Fruit fly (Drosophila melanogaster) whole organism, embryonic: ENCODE results near the gene eEF1alpha2.

Experiments used
- B-H2 ChIP-seq: fragments of 200-800 bp; sonication (Bioruptor generic); optimal IDR thresholded peaks from 2 replicates; lab custom pipeline; 2018; ENCODE audit warnings: missing biosample characterization, mild to moderate bottlenecking, missing genetic modification characterization
- BtbVII ChIP-seq: fragments of 200-800 bp; sonication (Bioruptor generic); optimal IDR thresholded peaks from 3 replicates; lab custom pipeline; 2017; ENCODE audit warnings: missing biosample characterization, mild to moderate bottlenecking, missing genetic modification characterization
- CG10209 ChIP-seq: fragments of 200-800 bp; sonication (Bioruptor generic); optimal IDR thresholded peaks from 3 replicates; lab custom pipeline; 2017; ENCODE audit warnings: missing biosample characterization, mild to moderate bottlenecking, missing genetic modification characterization, missing genetic modification reagents
- CG10462 ChIP-seq: fragments of 200-800 bp; sonication (Bioruptor generic); optimal IDR thresholded peaks from 2 replicates; lab custom pipeline; 2016; ENCODE audit warnings: missing biosample characterization, missing genetic modification characterization
- CG11093 ChIP-seq: fragments of 200-800 bp; sonication (Bioruptor generic); IDR thresholded peaks from 3 replicates; pipeline ENCODE4 v1.3.6; 2022; ENCODE audit warnings: missing biosample characterization, missing genetic modification characterization
- CG11560 ChIP-seq: fragments of 200-800 bp; sonication (Bioruptor generic); IDR thresholded peaks from 3 replicates; pipeline ENCODE4 v1.3.6; 2022; ENCODE audit warnings: missing biosample characterization, missing genetic modification characterization
- CG14014 ChIP-seq: fragments of 200-800 bp; sonication (Bioruptor generic); IDR thresholded peaks from 2 replicates; pipeline ENCODE4 v1.3.6; 2022; ENCODE audit warnings: missing biosample characterization, missing genetic modification characterization
- CG14667 ChIP-seq: fragments of 200-800 bp; sonication (Bioruptor generic); IDR thresholded peaks from 2 replicates; pipeline ENCODE4 v1.3.6; 2022; ENCODE audit warnings: missing biosample characterization, missing genetic modification characterization
- CG1647 ChIP-seq: fragments of 200-800 bp; sonication (Bioruptor generic); optimal IDR thresholded peaks from 3 replicates; lab custom pipeline; 2016; ENCODE audit warnings: missing biosample characterization, missing genetic modification characterization
- CG17361 ChIP-seq: fragments of 200-800 bp; sonication (Bioruptor generic); IDR thresholded peaks from 3 replicates; pipeline ENCODE4 v1.3.6; 2022; ENCODE audit warnings: missing biosample characterization, missing genetic modification characterization
- CG17385 ChIP-seq: fragments of 200-800 bp; sonication (Bioruptor generic); optimal IDR thresholded peaks from 3 replicates; lab custom pipeline; 2018; ENCODE audit warnings: missing biosample characterization, mild to moderate bottlenecking, missing genetic modification characterization
- CG2199 ChIP-seq: fragments of 200-800 bp; sonication (Bioruptor generic); IDR thresholded peaks from 3 replicates; pipeline ENCODE4 v1.3.6; 2022; ENCODE audit warnings: missing biosample characterization, missing genetic modification characterization
- CG2889 ChIP-seq: fragments of 200-800 bp; sonication (Bioruptor generic); IDR thresholded peaks from 3 replicates; pipeline ENCODE4 v1.3.6; 2022; ENCODE audit warnings: missing biosample characterization, missing genetic modification characterization
- CG30020 ChIP-seq: fragments of 200-800 bp; optimal IDR thresholded peaks from 2 replicates; lab custom pipeline; 2019; ENCODE audit warnings: missing biosample characterization, mild to moderate bottlenecking, missing genetic modification characterization, moderate library complexity
- CG31224 ChIP-seq: fragments of 200-800 bp; sonication (Bioruptor generic); IDR thresholded peaks from 2 replicates; pipeline ENCODE4 v1.3.6; 2022; ENCODE audit warnings: missing biosample characterization, missing genetic modification characterization
- CG3163 ChIP-seq: fragments of 200-800 bp; sonication (Bioruptor generic); optimal IDR thresholded peaks from 3 replicates; lab custom pipeline; 2016; ENCODE audit warnings: missing biosample characterization, missing genetic modification characterization
- CG32772 ChIP-seq: fragments of 200-800 bp; sonication (Bioruptor generic); IDR thresholded peaks from 2 replicates; pipeline ENCODE4 v1.3.6; 2022; ENCODE audit warnings: missing biosample characterization, missing genetic modification characterization
- CG7271 ChIP-seq: fragments of 200-800 bp; sonication (Bioruptor generic); optimal IDR thresholded peaks from 2 replicates; lab custom pipeline; 2018; ENCODE audit warnings: missing biosample characterization, mild to moderate bottlenecking, missing genetic modification characterization, moderate library complexity
- Chrac-16 ChIP-seq: fragments of 200-800 bp; sonication (Bioruptor generic); optimal IDR thresholded peaks from 3 replicates; lab custom pipeline; 2016; ENCODE audit warnings: missing biosample characterization, missing genetic modification characterization
- CrebB ChIP-seq: fragments of 200-800 bp; sonication (Bioruptor generic); optimal IDR thresholded peaks from 3 replicates; lab custom pipeline; 2018; ENCODE audit warnings: missing biosample characterization, mild to moderate bottlenecking, missing genetic modification characterization
- D ChIP-seq, 2 experiments: fragments of 200-800 bp in 1 of 2; fragments of >200 bp in 1 of 2; sonication (Bioruptor generic) in 1 of 2; optimal IDR thresholded peaks; 2 replicates in 1 of 2; 3 replicates in 1 of 2; lab custom pipeline; 2017; ENCODE audit warnings: mild to moderate bottlenecking in 1 of 2, missing biosample characterization in 1 of 2, missing genetic modification characterization in 1 of 2, missing genetic modification reagents in 1 of 2
- Dfd ChIP-seq, 2 experiments: fragments of >200 bp; optimal IDR thresholded peaks; 2 replicates each; lab custom pipeline; 2017; ENCODE audit warnings: missing biosample characterization in 2 of 2, missing genetic modification characterization in 2 of 2
- Doc2 ChIP-seq: fragments of 200-800 bp; sonication (Bioruptor generic); IDR thresholded peaks from 2 replicates; pipeline ENCODE4 v1.3.6; 2022; ENCODE audit warnings: missing biosample characterization, missing genetic modification characterization
- H15 ChIP-seq: fragments of 200-800 bp; sonication (Bioruptor generic); IDR thresholded peaks from 3 replicates; pipeline ENCODE4 v1.3.6; 2022; ENCODE audit warnings: missing biosample characterization, missing genetic modification characterization
- HLH54F ChIP-seq: fragments of 200-800 bp; sonication (Bioruptor generic); optimal IDR thresholded peaks from 3 replicates; lab custom pipeline; 2016; ENCODE audit warnings: missing biosample characterization, missing genetic modification characterization
- Hey ChIP-seq: fragments of 200-800 bp; sonication (Bioruptor generic); optimal IDR thresholded peaks from 3 replicates; lab custom pipeline; 2018; ENCODE audit warnings: missing biosample characterization, mild to moderate bottlenecking, missing genetic modification characterization
- Hsf ChIP-seq: fragments of 200-800 bp; sonication (Bioruptor generic); optimal IDR thresholded peaks from 3 replicates; lab custom pipeline; 2016; ENCODE audit warnings: missing biosample characterization, missing genetic modification characterization
- Lpt ChIP-seq: fragments of >200 bp; optimal IDR thresholded peaks from 2 replicates; lab custom pipeline; 2018; ENCODE audit warnings: missing biosample characterization, missing genetic modification characterization
- Meics ChIP-seq: fragments of 200-800 bp; sonication (Bioruptor generic); optimal IDR thresholded peaks from 2 replicates; lab custom pipeline; 2017; ENCODE audit warnings: missing biosample characterization, mild to moderate bottlenecking, missing genetic modification characterization
- Myb ChIP-seq: fragments of 200-800 bp; sonication (Bioruptor generic); optimal IDR thresholded peaks from 2 replicates; lab custom pipeline; 2016; ENCODE audit warnings: missing biosample characterization, missing genetic modification characterization
- Six4 ChIP-seq: fragments of 200-800 bp; sonication (Bioruptor generic); optimal IDR thresholded peaks from 2 replicates; lab custom pipeline; 2016; ENCODE audit warnings: missing biosample characterization, missing genetic modification characterization
- Sox100B ChIP-seq: fragments of 200-800 bp; sonication (Bioruptor generic); optimal IDR thresholded peaks from 3 replicates; lab custom pipeline; 2018; ENCODE audit warnings: missing biosample characterization, mild to moderate bottlenecking, missing genetic modification characterization
- Tbp ChIP-seq: fragments of >200 bp; optimal IDR thresholded peaks from 2 replicates; lab custom pipeline; 2018; ENCODE audit warnings: missing biosample characterization, missing genetic modification characterization
- bsh ChIP-seq, 2 experiments: fragments of 200-800 bp; sonication (Bioruptor generic); optimal IDR thresholded peaks; 2 replicates each; lab custom pipeline; 2017 to 2018; ENCODE audit warnings: mild to moderate bottlenecking in 2 of 2, missing biosample characterization in 2 of 2, missing genetic modification characterization in 2 of 2, moderate library complexity in 1 of 2
- corto ChIP-seq: fragments of 200-800 bp; sonication (Bioruptor generic); optimal IDR thresholded peaks from 2 replicates; lab custom pipeline; 2016; ENCODE audit warnings: missing biosample characterization, mild to moderate bottlenecking, missing genetic modification characterization, moderate library complexity
- crc ChIP-seq: fragments of 200-800 bp; sonication (Bioruptor generic); optimal IDR thresholded peaks from 2 replicates; lab custom pipeline; 2016; ENCODE audit warnings: missing biosample characterization, missing genetic modification characterization
- da ChIP-seq: fragments of 200-800 bp; sonication (Bioruptor generic); optimal IDR thresholded peaks from 2 replicates; lab custom pipeline; 2016; ENCODE audit warnings: missing biosample characterization, missing genetic modification characterization
- dati ChIP-seq: fragments of 200-800 bp; sonication (Bioruptor generic); IDR thresholded peaks from 2 replicates; pipeline ENCODE4 v1.3.6; 2022; ENCODE audit warnings: missing biosample characterization, missing genetic modification characterization
- dimm ChIP-seq: fragments of 200-800 bp; sonication (Bioruptor generic); IDR thresholded peaks from 2 replicates; pipeline ENCODE4 v1.3.6; 2022; ENCODE audit warnings: missing biosample characterization, missing genetic modification characterization
- dmrt11E ChIP-seq: fragments of 200-800 bp; sonication (Bioruptor generic); optimal IDR thresholded peaks from 3 replicates; lab custom pipeline; 2018; ENCODE audit warnings: missing biosample characterization, mild to moderate bottlenecking, missing genetic modification characterization, moderate library complexity
- dysf ChIP-seq: fragments of 200-800 bp; sonication (Bioruptor generic); IDR thresholded peaks from 3 replicates; pipeline ENCODE4 v1.3.6; 2022; ENCODE audit warnings: missing biosample characterization, missing genetic modification characterization
- fru ChIP-seq: fragments of >200 bp; optimal IDR thresholded peaks from 2 replicates; lab custom pipeline; 2017
- lbe ChIP-seq: fragments of 200-800 bp; sonication (Bioruptor generic); optimal IDR thresholded peaks from 2 replicates; lab custom pipeline; 2016; ENCODE audit warnings: missing biosample characterization, mild to moderate bottlenecking, missing genetic modification characterization
- lov ChIP-seq, 2 experiments: fragments of 200-800 bp in 1 of 2; fragments of >200 bp in 1 of 2; sonication (Bioruptor generic) in 1 of 2; IDR thresholded peaks in 1 of 2; optimal IDR thresholded peaks in 1 of 2; 2 replicates in 1 of 2; 3 replicates in 1 of 2; pipeline versions ENCODE4 v1.3.6 to Lab custom; 2017 to 2022; ENCODE audit warnings: missing biosample characterization in 1 of 2, missing genetic modification characterization in 1 of 2
- pan ChIP-seq, 4 experiments: fragments of >200 bp in 3 of 4; fragments of 200-800 bp in 1 of 4; sonication (Bioruptor generic) in 1 of 4; optimal IDR thresholded peaks in 3 of 4; IDR thresholded peaks in 1 of 4; 2 replicates each; pipeline versions ENCODE4 v1.3.6 to Lab custom; 2017 to 2022; ENCODE audit warnings: missing biosample characterization in 2 of 4, missing genetic modification characterization in 2 of 4, mixed read lengths in 1 of 4
- pzg ChIP-seq: fragments of 200-800 bp; sonication (Bioruptor generic); optimal IDR thresholded peaks from 3 replicates; lab custom pipeline; 2018; ENCODE audit warnings: missing biosample characterization, mild to moderate bottlenecking, missing genetic modification characterization, moderate library complexity
- sisA ChIP-seq: fragments of 200-800 bp; sonication (Bioruptor generic); IDR thresholded peaks from 2 replicates; pipeline ENCODE4 v1.3.6; 2022; ENCODE audit warnings: missing biosample characterization, missing genetic modification characterization
- sna ChIP-seq: fragments of 200-800 bp; sonication (Bioruptor generic); IDR thresholded peaks from 2 replicates; pipeline ENCODE4 v1.3.6; 2022; ENCODE audit warnings: missing biosample characterization, missing genetic modification characterization; ENCODE audit not compliant: partially characterized antibody
- stwl ChIP-seq: fragments of 200-800 bp; sonication (Bioruptor generic); optimal IDR thresholded peaks from 3 replicates; lab custom pipeline; 2018; ENCODE audit warnings: missing biosample characterization, mild to moderate bottlenecking, missing genetic modification characterization, moderate library complexity
- yki ChIP-seq: fragments of >200 bp; optimal IDR thresholded peaks from 3 replicates; lab custom pipeline; 2018

Gene eEF1alpha2

dm6 chr3R:31744044-31744652, 5.9 kb downstream of the eEF1alpha2 start, which contains the start of gene CG1896 (continued):
- TF ChIP-seq H15 (GFP tag; lab: Robert Waterston, UW) (peak; percentile 13; the same call in 1 of the 3 replicates), da (GFP tag; lab: Kevin White, UChicago) (no peak), Six4 (GFP tag; lab: Kevin White, UChicago) (no peak), Doc2 (GFP tag; lab: Robert Waterston, UW) (no peak), CG17385 (peak; percentile 50), dati (no peak), CG1647 (GFP tag; lab: Kevin White, UChicago) (no peak), Hey (no peak), B-H2 (GFP tag; lab: Kevin White, UChicago) (no peak), sisA (GFP tag; lab: Robert Waterston, UW) (peak; percentile 24; the same call in 1 of the 2 replicates), CG11093 (GFP tag; lab: Robert Waterston, UW) (no peak), pzg (peak; percentile 17), dysf (GFP tag; lab: Robert Waterston, UW) (peak; percentile 54; the same call in 1 of the 3 replicates), Hsf (GFP tag; lab: Kevin White, UChicago) (no peak), CG2199 (GFP tag; lab: Robert Waterston, UW) (no peak), Meics (GFP tag; lab: Kevin White, UChicago) (peak; percentile 45), crc (no peak), sna (GFP tag; lab: Robert Waterston, UW) (no peak), CG10209 (peak; percentile 49), Tbp (no peak), CG11560 (no peak), lbe (GFP tag; lab: Kevin White, UChicago) (peak; percentile 68), CG3163 (no peak), CG10462 (no peak), dmrt11E (tag; lab: Kevin White, UChicago) (peak; percentile 30), CrebB (no peak), stwl (tag; lab: Kevin White, UChicago) (peak; percentile 59), CG14667 (no peak), CG31224 (GFP tag; lab: Robert Waterston, UW) (no peak), pan (optimal IDR thresholded peaks at IDR 0.05; lab: Kevin White, UChicago) (no peak), pan (GFP tag; optimal IDR thresholded peaks at IDR 0.05 in 1 of 2, IDR thresholded peaks at IDR 0.05 in 1 of 2) (peak in 1 of 2 experiments; percentile 72), yki (lab: Kevin White, UChicago) (no peak), D (optimal IDR thresholded peaks at IDR 0.05; lab: Kevin White, UChicago) (no peak), D (GFP tag; optimal IDR thresholded peaks at IDR 0.05; lab: Kevin White, UChicago) (no peak), bsh (GFP tag; optimal IDR thresholded peaks at IDR 0.05; lab: Kevin White, UChicago) (peak in 1 of 2 experiments; percentile 52), lov (optimal IDR thresholded peaks at IDR 0.05; lab: Kevin White, UChicago) (no peak), lov (GFP tag; IDR thresholded peaks at IDR 0.05; lab: Robert Waterston, UW) (no peak), Lpt (GFP tag; lab: Kevin White, UChicago) (no peak), CG32772 (GFP tag; lab: Robert Waterston, UW) (no peak; the same call in 1 of the 2 replicates), Sox100B (GFP tag; lab: Kevin White, UChicago) (no peak), fru (lab: Kevin White, UChicago) (no peak), HLH54F (GFP tag; lab: Kevin White, UChicago) (no peak), CG7271 (tag; lab: Kevin White, UChicago) (no peak), corto (GFP tag; lab: Kevin White, UChicago) (no peak), Dfd (GFP tag; optimal IDR thresholded peaks at IDR 0.05; lab: Kevin White, UChicago) (no peak), dimm (GFP tag; lab: Robert Waterston, UW) (no peak), CG30020 (no peak), Chrac-16 (GFP tag; lab: Kevin White, UChicago) (peak; percentile 31), BtbVII (GFP tag; lab: Kevin White, UChicago) (no peak), Myb (GFP tag; lab: Kevin White, UChicago) (no peak), CG14014 (GFP tag; lab: Robert Waterston, UW) (0 out of 2 replicates have a peak, but pooled peaks have one; percentile 13), CG2889 (no peak), CG17361 (GFP tag; lab: Robert Waterston, UW) (peak; percentile 40; the same call in 1 of the 3 replicates)
